Fruit fly (Drosophila melanogaster) whole organism, wandering third instar larva: Measurements from ENCODE around the gene Hsp70Ba.

ENCODE experiments used
- Abd-B ChIP-seq: fragments of >200 bp; optimal IDR thresholded peaks from 2 replicates; lab custom pipeline; 2017; ENCODE audit warnings: missing biosample characterization, missing genetic modification characterization
- CG32264 ChIP-seq: fragments of 200-800 bp; sonication (Bioruptor generic); optimal IDR thresholded peaks from 2 replicates; lab custom pipeline; 2016; ENCODE audit warnings: missing biosample characterization, missing genetic modification characterization
- Hr78 ChIP-seq: fragments of >200 bp; optimal IDR thresholded peaks from 2 replicates; lab custom pipeline; 2017; ENCODE audit warnings: missing biosample characterization, missing genetic modification characterization
- dsf ChIP-seq: sonication (Bioruptor generic); optimal IDR thresholded peaks from 2 replicates; lab custom pipeline; 2016; ENCODE audit warnings: missing biosample characterization, missing genetic modification characterization, borderline replicate concordance
- lola ChIP-seq: fragments of >200 bp; optimal IDR thresholded peaks from 2 replicates; lab custom pipeline; 2017; ENCODE audit warnings: missing biosample characterization, missing genetic modification characterization
- usp ChIP-seq: fragments of >200 bp; optimal IDR thresholded peaks from 2 replicates; lab custom pipeline; 2017; ENCODE audit warnings: missing biosample characterization, missing genetic modification characterization
- woc ChIP-seq: sonication (Bioruptor generic); optimal IDR thresholded peaks from 2 replicates; lab custom pipeline; 2016; ENCODE audit warnings: missing biosample characterization, mild to moderate bottlenecking, missing genetic modification characterization

dm6 chr3R:12445468-12445867 lies 22.1 kb downstream of the Hsp70Ba start:
- TF ChIP-seq lola (no peak), CG32264 (no peak), woc (GFP tag; lab: Kevin White, UChicago) (no peak), Hr78 (GFP tag; lab: Kevin White, UChicago) (no peak), Abd-B (GFP tag; lab: Kevin White, UChicago) (no peak), usp (GFP tag; lab: Kevin White, UChicago) (no peak), dsf (GFP tag; lab: Kevin White, UChicago) (no peak)
